Fruit fly (Drosophila melanogaster): ENCODE data around the gene Med.

The Med gene

DNA sequence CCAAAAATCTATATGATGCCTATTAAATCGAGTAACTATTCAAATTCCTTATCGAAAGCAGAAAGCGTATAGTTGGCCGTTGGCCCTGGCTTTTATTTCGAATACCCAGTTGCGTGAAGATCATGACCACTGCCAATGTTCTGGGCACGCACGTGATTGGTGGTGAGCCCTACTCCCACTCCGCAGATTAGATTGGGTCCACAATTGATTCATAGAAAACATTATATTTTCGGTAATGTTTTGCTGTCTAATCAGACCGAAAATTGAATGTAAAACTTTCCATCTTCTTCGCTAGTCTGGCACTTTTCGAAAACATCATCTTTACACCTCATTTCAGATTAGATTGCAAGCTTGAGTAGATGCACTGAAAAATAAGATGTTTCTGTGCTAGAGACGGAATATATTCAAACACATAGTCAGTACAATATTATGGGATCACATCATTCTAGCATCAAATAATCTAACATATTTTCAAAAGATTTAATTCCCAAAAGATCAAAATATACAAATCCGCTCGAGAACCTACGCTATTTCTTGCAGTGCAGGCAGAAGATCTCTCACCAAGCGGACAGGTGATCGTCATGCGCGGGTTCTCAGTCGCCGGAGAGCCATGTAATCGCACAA, 18.5 kb upstream of the Med start, which contains the start of gene CG1774 (continued):
- TF ChIP-seq CG34422 (GFP tag; IDR thresholded peaks at IDR 0.05) (0 out of 3 replicates have a peak, but pooled peaks have one; percentile 47), tin (GFP tag; optimal IDR thresholded peaks at IDR 0.05) (peak; percentile 65), CG15269 (tag; optimal IDR thresholded peaks at IDR 0.05) (peak; percentile 83), CG17829 (tag; optimal IDR thresholded peaks at IDR 0.05) (peak; percentile 68), CG17912 (GFP tag; optimal IDR thresholded peaks at IDR 0.05) (no peak), Hr39 (optimal IDR thresholded peaks at IDR 0.05) (no peak), az2 (GFP tag; optimal IDR thresholded peaks at IDR 0.05) (peak; percentile 70), chm (GFP tag; IDR thresholded peaks at IDR 0.05) (peak; percentile 39; the same call in 1 of the 2 replicates), Hmr (GFP tag; optimal IDR thresholded peaks at IDR 0.05) (peak; percentile 89), Drgx (GFP tag; IDR thresholded peaks at IDR 0.05) (peak; percentile 69), pum (GFP tag; optimal IDR thresholded peaks at IDR 0.05) (peak; percentile 73), dimm (GFP tag; IDR thresholded peaks at IDR 0.05) (peak; percentile 46; the same call in 1 of the 2 replicates), dati (GFP tag; IDR thresholded peaks at IDR 0.05) (no peak), ewg (GFP tag; optimal IDR thresholded peaks at IDR 0.05) (peak; percentile 39), Rfx (GFP tag; IDR thresholded peaks at IDR 0.05) (peak; percentile 89), CG15479 (GFP tag; optimal IDR thresholded peaks at IDR 0.05) (no peak), nmo (GFP tag; optimal IDR thresholded peaks at IDR 0.05) (peak; percentile 73), CG16815 (GFP tag; optimal IDR thresholded peaks at IDR 0.05) (peak; percentile 60), CG12942 (GFP tag; optimal IDR thresholded peaks at IDR 0.05) (peak; percentile 54), CG1602 (GFP tag; optimal IDR thresholded peaks at IDR 0.05) (peak; percentile 47), cg (GFP tag; optimal IDR thresholded peaks at IDR 0.05) (no peak), CG2889 (GFP tag; IDR thresholded peaks at IDR 0.05) (peak; percentile 56; the same call in 1 of the 3 replicates), cato (GFP tag; optimal IDR thresholded peaks at IDR 0.05; ENCODE audit: borderline replicate concordance) (peak; percentile 17), CG15073 (GFP tag; optimal IDR thresholded peaks at IDR 0.05) (no peak), CHES-1-like (GFP tag; optimal IDR thresholded peaks at IDR 0.05) (peak; percentile 82), toy (GFP tag; IDR thresholded peaks at IDR 0.05) (peak; percentile 65), CG11695 (GFP tag; IDR thresholded peaks at IDR 0.05) (peak; percentile 79), tna (GFP tag; IDR thresholded peaks at IDR 0.05; ENCODE audit: partially characterized antibody) (no peak), CG6813 (GFP tag; optimal IDR thresholded peaks at IDR 0.05) (peak; percentile 76), hth (optimal IDR thresholded peaks at IDR 0.05) (no peak), peb (GFP tag; IDR thresholded peaks at IDR 0.05) (no peak), crp (GFP tag; optimal IDR thresholded peaks at IDR 0.05) (peak in 1 of 2 experiments; percentile 23), CG13624 (GFP tag; optimal IDR thresholded peaks at IDR 0.05) (peak; percentile 91), CTCF (GFP tag; optimal IDR thresholded peaks at IDR 0.05) (no peak), Sox100B (GFP tag; optimal IDR thresholded peaks at IDR 0.05) (peak; percentile 28), bcd (GFP tag; optimal IDR thresholded peaks at IDR 0.05) (peak; percentile 82), dan (GFP tag; IDR thresholded peaks at IDR 0.05) (no peak), ase (GFP tag; IDR thresholded peaks at IDR 0.05) (peak; percentile 43; the same call in 1 of the 3 replicates), Taf1 (GFP tag; IDR thresholded peaks at IDR 0.05) (peak; percentile 59), zen2 (GFP tag; IDR thresholded peaks at IDR 0.05; ENCODE audit: partially characterized antibody) (no peak), Six4 (GFP tag; optimal IDR thresholded peaks at IDR 0.05) (peak; percentile 37), CG10209 (GFP tag; optimal IDR thresholded peaks at IDR 0.05) (peak; percentile 77), CG12744 (GFP tag; optimal IDR thresholded peaks at IDR 0.05) (peak; percentile 79), odd (GFP tag; optimal IDR thresholded peaks at IDR 0.05) (peak; percentile 40), nerfin-2 (GFP tag; IDR thresholded peaks at IDR 0.05; ENCODE audit: partially characterized antibody) (no peak), CG31224 (GFP tag; IDR thresholded peaks at IDR 0.05) (peak; percentile 72), fd102C (GFP tag; optimal IDR thresholded peaks at IDR 0.05) (no peak), CkIIα-i1 (GFP tag; IDR thresholded peaks at IDR 0.05) (no peak), ERR (GFP tag; optimal IDR thresholded peaks at IDR 0.05) (peak; percentile 88), CG12391 (tag; optimal IDR thresholded peaks at IDR 0.05) (peak; percentile 75), CG6854 (GFP tag; optimal IDR thresholded peaks at IDR 0.05) (peak; percentile 73)
